Worm (Caenorhabditis elegans) whole organism, L4 larva: ENCODE measurements around the gene srsx-11.

Source experiments
- Y5F2A.4 ChIP-seq: fragments of 200-800 bp; sonication (Bioruptor generic); optimal IDR thresholded peaks from 2 replicates; lab custom pipeline; 2018; ENCODE audit warnings: mild to moderate bottlenecking, missing genetic modification characterization, missing compliant biosample characterization
- attf-4 ChIP-seq: sonication (generic microtip); optimal IDR thresholded peaks from 3 replicates; lab custom pipeline; 2017; ENCODE audit warnings: missing biosample characterization, missing genetic modification characterization
- ceh-28 ChIP-seq: fragments of 150-350 bp; optimal IDR thresholded peaks from 2 replicates; lab custom pipeline; 2014; ENCODE audit warnings: missing biosample characterization, missing genetic modification reagents, missing genetic modification characterization
- lim-7 ChIP-seq: fragments of 200-800 bp; sonication (Bioruptor generic); IDR thresholded peaks from 2 replicates; pipeline ENCODE4 v1.3.6; 2022; ENCODE audit warnings: missing genetic modification characterization, missing compliant biosample characterization
- lsy-2 ChIP-seq, 2 experiments: fragments of 150-350 bp in 1 of 2; sonication (generic microtip) in 1 of 2; optimal IDR thresholded peaks; 2 replicates each; lab custom pipeline; 2014 to 2017; ENCODE audit warnings: missing biosample characterization in 2 of 2, missing genetic modification characterization in 2 of 2
- nhr-102 ChIP-seq: sonication (generic microtip); optimal IDR thresholded peaks from 2 replicates; lab custom pipeline; 2016; ENCODE audit warnings: mild to moderate bottlenecking, missing genetic modification characterization, moderate library complexity, missing compliant biosample characterization
- nhr-111 ChIP-seq: fragments of 200-800 bp; sonication (Bioruptor generic); optimal IDR thresholded peaks from 2 replicates; lab custom pipeline; 2018; ENCODE audit warnings: mild to moderate bottlenecking, missing genetic modification characterization, missing compliant biosample characterization
- set-16 ChIP-seq: fragments of 200-800 bp; sonication (Bioruptor generic); IDR thresholded peaks from 2 replicates; pipeline ENCODE4 v1.3.6; 2022; ENCODE audit warnings: missing genetic modification reagents, missing genetic modification characterization, missing compliant biosample characterization
- unc-62 ChIP-seq, 3 experiments: fragments of 150-350 bp in 1 of 3; sonication (generic microtip); optimal IDR thresholded peaks in 2 of 3; peaks in 1 of 3; 1 replicate in 1 of 3; 2 replicates in 2 of 3; lab custom pipeline; 2014 to 2017; ENCODE audit warnings: missing biosample characterization in 3 of 3, missing genetic modification characterization in 3 of 3, missing genetic modification reagents in 3 of 3, missing genotype in 1 of 3
- ztf-11 ChIP-seq: fragments of 150-350 bp; optimal IDR thresholded peaks from 2 replicates; lab custom pipeline; 2014; ENCODE audit warnings: missing biosample characterization, missing genetic modification characterization

The srsx-11 gene

DNA sequence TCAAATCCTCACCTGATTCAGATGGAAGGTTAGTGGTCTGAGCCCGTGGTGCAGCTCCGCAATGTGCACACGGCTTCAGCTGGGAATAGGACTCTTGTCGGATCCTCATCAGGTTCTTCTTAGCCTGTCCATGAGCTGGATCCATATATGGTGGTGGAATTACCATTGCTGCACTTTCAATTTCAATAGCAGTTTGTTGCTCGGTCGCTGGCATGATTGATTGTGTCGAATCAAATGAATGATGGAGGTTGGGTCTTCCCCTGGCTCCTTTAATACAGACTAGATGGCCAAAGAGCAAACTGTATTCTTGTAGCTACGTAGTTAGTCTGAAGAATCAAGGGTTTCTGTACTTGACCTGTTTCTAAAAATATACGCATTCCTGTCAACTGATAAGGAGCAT lies 46.1 kb downstream of the srsx-11 start, which contains the start of gene C02E7.10:
Gene C02E7.10 (minus strand): TSS at position 232 of the 400 bp plus-strand sequence.
- TF ChIP-seq unc-62 (GFP tag; optimal IDR thresholded peaks at IDR 0.05 in 1 of 2; lab: Kevin White, UChicago) (peak in 1 of 2 experiments; percentile 90), unc-62 (tag; optimal IDR thresholded peaks at IDR 0.05; lab: Kevin White, UChicago) (no peak), lim-7 (GFP tag; lab: Robert Waterston, UW) (no peak), lsy-2 (tag; optimal IDR thresholded peaks at IDR 0.05; lab: Kevin White, UChicago) (no peak)
- TF ChIP-seq, all 104 proteins: peak for 1

DNA sequence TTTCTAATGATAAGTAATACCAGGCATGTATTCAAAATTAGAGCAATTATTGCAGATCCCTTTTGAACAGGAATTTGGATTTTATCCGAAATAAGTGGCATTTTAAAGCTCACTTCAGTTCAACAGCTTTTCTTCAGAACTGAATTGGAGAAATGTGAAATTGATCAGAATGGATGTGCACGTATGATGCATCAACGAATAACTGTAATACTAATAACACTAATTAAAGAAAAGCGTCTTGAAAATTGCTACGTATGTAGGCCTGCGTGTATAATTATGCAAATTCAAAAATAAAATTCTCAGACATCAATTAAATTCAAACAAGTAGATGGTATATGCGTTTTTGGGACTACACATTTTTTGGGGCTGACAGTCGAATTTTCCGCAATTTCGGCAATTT lies 49.1 kb downstream of the srsx-11 start, which contains the start of gene str-205:
Gene str-205 (minus strand): TSS at position 101 of the 400 bp plus-strand sequence.
- TF ChIP-seq nhr-111 (GFP tag; lab: Kevin White, UChicago) = no peak
- TF ChIP-seq attf-4 (tag; lab: Kevin White, UChicago) = no peak
- TF ChIP-seq Y5F2A.4 (GFP tag; lab: Kevin White, UChicago) = no peak
- TF ChIP-seq ceh-28 (tag; lab: Kevin White, UChicago) = no peak
- no peak for TF ChIP-seq set-16 (GFP tag; lab: Robert Waterston, UW)
- TF ChIP-seq ztf-11 = no peak
- TF ChIP-seq nhr-102 (tag; lab: Kevin White, UChicago) = no peak
